Fruit fly (Drosophila melanogaster) whole organism, embryonic: ENCODE measurements around the gene CG12507.

Experiments used
- Bgb ChIP-seq: fragments of 200-800 bp; sonication (Bioruptor generic); IDR thresholded peaks from 2 replicates; pipeline ENCODE4 v1.3.6; 2022; ENCODE audit warnings: missing biosample characterization, missing genetic modification characterization; ENCODE audit not compliant: partially characterized antibody
- CG10274 ChIP-seq: fragments of 200-800 bp; sonication (Bioruptor generic); optimal IDR thresholded peaks from 3 replicates; lab custom pipeline; 2017; ENCODE audit warnings: missing biosample characterization, mild to moderate bottlenecking, missing genetic modification characterization
- CG10959 ChIP-seq: fragments of 200-800 bp; sonication (Bioruptor generic); IDR thresholded peaks from 2 replicates; pipeline ENCODE4 v1.3.6; 2022; ENCODE audit warnings: missing biosample characterization, missing genetic modification characterization
- CG11247 ChIP-seq: fragments of 200-800 bp; sonication (Bioruptor generic); IDR thresholded peaks from 2 replicates; pipeline ENCODE4 v1.3.6; 2022; ENCODE audit warnings: missing biosample characterization, missing genetic modification characterization
- CG12219 ChIP-seq: fragments of 200-800 bp; sonication (Bioruptor generic); optimal IDR thresholded peaks from 3 replicates; lab custom pipeline; 2018; ENCODE audit warnings: missing biosample characterization, mild to moderate bottlenecking, missing genetic modification characterization
- CG12744 ChIP-seq: fragments of 200-800 bp; sonication (Bioruptor generic); optimal IDR thresholded peaks from 2 replicates; lab custom pipeline; 2016; ENCODE audit warnings: missing biosample characterization, missing genetic modification characterization
- CG14050 ChIP-seq: fragments of 200-800 bp; sonication (Bioruptor generic); IDR thresholded peaks from 3 replicates; pipeline ENCODE4 v1.3.6; 2022; ENCODE audit warnings: missing biosample characterization, missing genetic modification characterization
- CG15696 ChIP-seq: fragments of 200-800 bp; sonication (Bioruptor generic); optimal IDR thresholded peaks from 2 replicates; lab custom pipeline; 2019; ENCODE audit warnings: missing biosample characterization, mild to moderate bottlenecking, missing genetic modification characterization, moderate library complexity
- CG18011 ChIP-seq: fragments of 200-800 bp; sonication (Bioruptor generic); optimal IDR thresholded peaks from 2 replicates; lab custom pipeline; 2017; ENCODE audit warnings: missing biosample characterization, missing genetic modification characterization, mild to moderate bottlenecking, moderate library complexity, missing genotype
- CG30403 ChIP-seq: fragments of 200-800 bp; sonication (Bioruptor generic); optimal IDR thresholded peaks from 3 replicates; lab custom pipeline; 2016; ENCODE audit warnings: missing biosample characterization, missing genetic modification characterization
- CG4328 ChIP-seq: fragments of 200-800 bp; sonication (Bioruptor generic); optimal IDR thresholded peaks from 3 replicates; lab custom pipeline; 2017; ENCODE audit warnings: missing biosample characterization, missing genetic modification reagents, missing genetic modification characterization
- CG4617 ChIP-seq: fragments of 200-800 bp; sonication (Bioruptor generic); optimal IDR thresholded peaks from 3 replicates; lab custom pipeline; 2016; ENCODE audit warnings: missing biosample characterization, missing genetic modification characterization, borderline replicate concordance
- CG4730 ChIP-seq: fragments of 200-800 bp; sonication (Bioruptor generic); IDR thresholded peaks from 2 replicates; pipeline ENCODE4 v1.3.6; 2022; ENCODE audit warnings: missing biosample characterization, missing genetic modification characterization
- CG4820 ChIP-seq: fragments of 200-800 bp; sonication (Bioruptor generic); optimal IDR thresholded peaks from 3 replicates; lab custom pipeline; 2016; ENCODE audit warnings: missing biosample characterization, missing genetic modification characterization
- CG6272 ChIP-seq: fragments of 200-800 bp; sonication (Bioruptor generic); IDR thresholded peaks from 2 replicates; pipeline ENCODE4 v1.3.6; 2022; ENCODE audit warnings: missing biosample characterization, missing genetic modification characterization
- CG6683 ChIP-seq: fragments of 200-800 bp; sonication (Bioruptor generic); optimal IDR thresholded peaks from 2 replicates; lab custom pipeline; 2017; ENCODE audit warnings: missing biosample characterization, mild to moderate bottlenecking, missing genetic modification characterization, missing genetic modification reagents
- CG7357 ChIP-seq: fragments of 200-800 bp; sonication (Bioruptor generic); IDR thresholded peaks from 3 replicates; pipeline ENCODE4 v1.3.6; 2022; ENCODE audit warnings: missing biosample characterization, missing genetic modification characterization
- CG8944 ChIP-seq: fragments of 200-800 bp; sonication (Bioruptor generic); optimal IDR thresholded peaks from 3 replicates; lab custom pipeline; 2016; ENCODE audit warnings: missing biosample characterization, missing genetic modification characterization
- CkIIα-i1 ChIP-seq: fragments of 200-800 bp; sonication (Bioruptor generic); IDR thresholded peaks from 2 replicates; pipeline ENCODE4 v1.3.6; 2022; ENCODE audit warnings: missing biosample characterization, missing genetic modification characterization
- Dad ChIP-seq: fragments of 200-800 bp; sonication (Bioruptor generic); optimal IDR thresholded peaks from 3 replicates; lab custom pipeline; 2016; ENCODE audit warnings: missing biosample characterization, missing genetic modification characterization
- Dip3 ChIP-seq: fragments of 200-800 bp; sonication (Bioruptor generic); optimal IDR thresholded peaks from 3 replicates; lab custom pipeline; 2016; ENCODE audit warnings: missing biosample characterization, missing genetic modification characterization
- Doc2 ChIP-seq: fragments of 200-800 bp; sonication (Bioruptor generic); IDR thresholded peaks from 2 replicates; pipeline ENCODE4 v1.3.6; 2022; ENCODE audit warnings: missing biosample characterization, missing genetic modification characterization
- Eip74EF ChIP-seq, 2 experiments: fragments of 200-800 bp in 1 of 2; fragments of >200 bp in 1 of 2; sonication (Bioruptor generic) in 1 of 2; optimal IDR thresholded peaks; 2 replicates each; lab custom pipeline; 2017 to 2019; ENCODE audit warnings: missing biosample characterization in 2 of 2, missing genetic modification characterization in 2 of 2, mild to moderate bottlenecking in 1 of 2, moderate library complexity in 1 of 2
- HmgD ChIP-seq: fragments of 200-800 bp; sonication (Bioruptor generic); optimal IDR thresholded peaks from 3 replicates; lab custom pipeline; 2016; ENCODE audit warnings: missing biosample characterization, missing genetic modification characterization
- Kr ChIP-seq: fragments of 200-800 bp; sonication (Bioruptor generic); optimal IDR thresholded peaks from 2 replicates; lab custom pipeline; 2017; ENCODE audit warnings: missing biosample characterization, mild to moderate bottlenecking, missing genetic modification characterization
- Max ChIP-seq: fragments of 200-800 bp; sonication (Bioruptor generic); optimal IDR thresholded peaks from 2 replicates; lab custom pipeline; 2016; ENCODE audit warnings: missing biosample characterization, mild to moderate bottlenecking, missing genetic modification characterization
- Oaz ChIP-seq: fragments of 200-800 bp; sonication (Bioruptor generic); IDR thresholded peaks from 2 replicates; pipeline ENCODE4 v1.3.6; 2022; ENCODE audit warnings: missing biosample characterization, missing genetic modification characterization
- Sin3A ChIP-seq: fragments of >200 bp; optimal IDR thresholded peaks from 2 replicates; lab custom pipeline; 2018
- Taf1 ChIP-seq: fragments of 200-800 bp; sonication (Bioruptor generic); IDR thresholded peaks from 2 replicates; pipeline ENCODE4 v1.3.6; 2022; ENCODE audit warnings: missing biosample characterization, missing genetic modification characterization
- Usf ChIP-seq: fragments of 200-800 bp; sonication (Bioruptor generic); optimal IDR thresholded peaks from 2 replicates; lab custom pipeline; 2017; ENCODE audit warnings: missing genotype, missing biosample characterization, missing genetic modification characterization
- Xrp1 ChIP-seq: fragments of 200-800 bp; sonication (Bioruptor generic); IDR thresholded peaks from 2 replicates; pipeline ENCODE4 v1.3.6; 2022; ENCODE audit warnings: missing biosample characterization, missing genetic modification characterization
- ato ChIP-seq: fragments of 200-800 bp; sonication (Bioruptor generic); IDR thresholded peaks from 2 replicates; pipeline ENCODE4 v1.3.6; 2022; ENCODE audit warnings: missing biosample characterization, missing genetic modification characterization; ENCODE audit not compliant: partially characterized antibody
- br ChIP-seq: fragments of >200 bp; optimal IDR thresholded peaks from 2 replicates; lab custom pipeline; 2017
- cg ChIP-seq: fragments of 200-800 bp; sonication (Bioruptor generic); optimal IDR thresholded peaks from 3 replicates; lab custom pipeline; 2019; ENCODE audit warnings: missing biosample characterization, mild to moderate bottlenecking, missing genetic modification characterization, moderate library complexity
- da ChIP-seq: fragments of 200-800 bp; sonication (Bioruptor generic); optimal IDR thresholded peaks from 2 replicates; lab custom pipeline; 2016; ENCODE audit warnings: missing biosample characterization, missing genetic modification characterization
- dan ChIP-seq: fragments of 200-800 bp; sonication (Bioruptor generic); IDR thresholded peaks from 2 replicates; pipeline ENCODE4 v1.3.6; 2022; ENCODE audit warnings: missing biosample characterization, missing genetic modification characterization
- dmrt11E ChIP-seq: fragments of 200-800 bp; sonication (Bioruptor generic); optimal IDR thresholded peaks from 3 replicates; lab custom pipeline; 2018; ENCODE audit warnings: missing biosample characterization, mild to moderate bottlenecking, missing genetic modification characterization, moderate library complexity
- fd3F ChIP-seq: fragments of 200-800 bp; sonication (Bioruptor generic); optimal IDR thresholded peaks from 2 replicates; lab custom pipeline; 2018; ENCODE audit warnings: missing biosample characterization, mild to moderate bottlenecking, missing genetic modification characterization, moderate library complexity
- gem ChIP-seq: fragments of 200-800 bp; sonication (Bioruptor generic); optimal IDR thresholded peaks from 2 replicates; lab custom pipeline; 2019; ENCODE audit warnings: missing biosample characterization, mild to moderate bottlenecking, missing genetic modification characterization, moderate library complexity
- ham ChIP-seq: fragments of 200-800 bp; sonication (Bioruptor generic); IDR thresholded peaks from 2 replicates; pipeline ENCODE4 v1.3.6; 2022; ENCODE audit warnings: missing biosample characterization, missing genetic modification characterization
- kni ChIP-seq: fragments of 200-800 bp; sonication (Bioruptor generic); optimal IDR thresholded peaks from 3 replicates; lab custom pipeline; 2017; ENCODE audit warnings: mild to moderate bottlenecking, missing biosample characterization, missing genetic modification reagents, missing genetic modification characterization
- mld ChIP-seq: fragments of 200-800 bp; sonication (Bioruptor generic); IDR thresholded peaks from 3 replicates; pipeline ENCODE4 v1.3.6; 2022; ENCODE audit warnings: missing biosample characterization, missing genetic modification characterization; ENCODE audit not compliant: partially characterized antibody
- p53 ChIP-seq: fragments of 200-800 bp; sonication (Bioruptor generic); optimal IDR thresholded peaks from 2 replicates; lab custom pipeline; 2016; ENCODE audit warnings: missing biosample characterization, missing genetic modification characterization
- peb ChIP-seq: fragments of 200-800 bp; sonication (Bioruptor generic); IDR thresholded peaks from 2 replicates; pipeline ENCODE4 v1.3.6; 2022; ENCODE audit warnings: missing biosample characterization, missing genetic modification characterization
- phol ChIP-seq: fragments of 200-800 bp; sonication (Bioruptor generic); optimal IDR thresholded peaks from 3 replicates; lab custom pipeline; 2018; ENCODE audit warnings: missing biosample characterization, mild to moderate bottlenecking, missing genetic modification characterization, moderate library complexity
- pros ChIP-seq: fragments of 200-800 bp; sonication (Bioruptor generic); optimal IDR thresholded peaks from 3 replicates; lab custom pipeline; 2019; ENCODE audit warnings: missing biosample characterization, mild to moderate bottlenecking, missing genetic modification characterization, moderate library complexity
- sens ChIP-seq: fragments of 200-800 bp; sonication (Bioruptor generic); peaks from one replicate; lab custom pipeline; 2016; ENCODE audit warnings: missing biosample characterization, missing genetic modification characterization
- sima ChIP-seq: fragments of 200-800 bp; sonication (Bioruptor generic); optimal IDR thresholded peaks from 2 replicates; lab custom pipeline; 2016; ENCODE audit warnings: missing biosample characterization, missing genetic modification characterization
- ttk ChIP-seq: fragments of 200-800 bp; sonication (Bioruptor generic); IDR thresholded peaks from 2 replicates; pipeline ENCODE4 v2.1.2; 2022; ENCODE audit warnings: missing biosample characterization, missing genetic modification characterization
- unc-4 ChIP-seq: fragments of 200-800 bp; sonication (Bioruptor generic); IDR thresholded peaks from 2 replicates; pipeline ENCODE4 v1.3.6; 2022; ENCODE audit warnings: missing biosample characterization, missing genetic modification characterization; ENCODE audit not compliant: partially characterized antibody
- zf30C ChIP-seq: fragments of 200-800 bp; sonication (Bioruptor generic); optimal IDR thresholded peaks from 3 replicates; lab custom pipeline; 2018; ENCODE audit warnings: missing biosample characterization, mild to moderate bottlenecking, missing genetic modification characterization

The CG12507 gene

DNA sequence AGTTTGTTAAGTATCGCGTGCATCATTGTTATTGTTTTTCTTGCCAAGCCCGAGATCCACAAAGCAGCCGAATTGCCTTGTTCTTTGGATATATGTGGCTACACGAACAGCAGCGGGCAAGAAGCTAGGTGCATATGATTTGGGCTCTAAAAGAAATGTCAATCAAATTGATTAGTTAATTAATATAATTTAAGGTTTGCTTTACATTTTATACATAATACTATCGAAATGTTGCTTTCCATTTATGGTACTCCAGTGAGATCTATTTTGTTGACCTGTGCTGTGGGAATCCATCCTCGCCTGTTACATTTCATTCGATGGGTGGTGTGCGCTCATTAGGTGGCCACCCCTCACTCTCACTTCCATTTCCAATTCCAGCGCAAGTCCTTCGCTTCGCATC is 2.9 kb downstream of the CG12507 start (continued):
- TF ChIP-seq CkIIα-i1 (GFP tag; lab: Robert Waterston, UW) (no peak; the same call in 1 of the 2 replicates), p53 (GFP tag; lab: Kevin White, UChicago) (no peak), Eip74EF (GFP tag; optimal IDR thresholded peaks at IDR 0.05; lab: Kevin White, UChicago) (peak in 1 of 2 experiments; percentile 64), gem (tag; lab: Kevin White, UChicago) (peak; percentile 86), CG4617 (GFP tag; lab: Kevin White, UChicago) (peak; percentile 1), cg (GFP tag; lab: Kevin White, UChicago) (no peak), CG8944 (GFP tag; lab: Kevin White, UChicago) (peak; percentile 22), ttk (peak; percentile 76), Bgb (GFP tag; lab: Robert Waterston, UW) (no peak), CG10959 (GFP tag; lab: Robert Waterston, UW) (peak; percentile 80), CG7357 (GFP tag; lab: Robert Waterston, UW) (peak; percentile 57; the same call in 1 of the 3 replicates), CG15696 (tag; lab: Kevin White, UChicago) (peak; percentile 67), Xrp1 (GFP tag; lab: Robert Waterston, UW) (peak; percentile 88), CG18011 (GFP tag; lab: Kevin White, UChicago) (peak; percentile 14), sens (GFP tag; lab: Kevin White, UChicago) (peak; percentile 95), CG10274 (GFP tag; lab: Kevin White, UChicago) (peak; percentile 31), kni (no peak), Doc2 (GFP tag; lab: Robert Waterston, UW) (no peak), CG11247 (GFP tag; lab: Robert Waterston, UW) (peak; percentile 42; the same call in 1 of the 2 replicates), CG12219 (GFP tag; lab: Kevin White, UChicago) (peak; percentile 78), fd3F (GFP tag; lab: Kevin White, UChicago) (peak; percentile 71), sima (GFP tag; lab: Kevin White, UChicago) (no peak), dan (0 out of 2 replicates have a peak, but pooled peaks have one; percentile 39), pros (GFP tag; lab: Kevin White, UChicago) (peak; percentile 14), mld (no peak), ato (GFP tag; lab: Robert Waterston, UW) (no peak), Sin3A (lab: Kevin White, UChicago) (no peak), CG30403 (GFP tag; lab: Kevin White, UChicago) (peak; percentile 68), Taf1 (peak; percentile 56), br (lab: Kevin White, UChicago) (no peak), CG6683 (GFP tag; lab: Kevin White, UChicago) (peak; percentile 45), ham (GFP tag; lab: Robert Waterston, UW) (no peak), dmrt11E (peak; percentile 86), Dip3 (peak; percentile 28), phol (tag; lab: Kevin White, UChicago) (peak; percentile 80), Dad (GFP tag; lab: Kevin White, UChicago) (peak; percentile 30), CG4328 (GFP tag; lab: Kevin White, UChicago) (peak; percentile 1), CG6272 (GFP tag; lab: Robert Waterston, UW) (peak; percentile 53; the same call in 1 of the 2 replicates), CG12744 (GFP tag; lab: Kevin White, UChicago) (peak; percentile 21), Usf (GFP tag; lab: Kevin White, UChicago) (peak; percentile 55), unc-4 (GFP tag; lab: Robert Waterston, UW) (no peak), CG4730 (GFP tag; lab: Robert Waterston, UW) (peak; percentile 61), CG4820 (peak; percentile 82), Oaz (GFP tag; lab: Robert Waterston, UW) (peak; percentile 59), peb (peak; percentile 56; the same call in 1 of the 2 replicates), Kr (GFP tag; lab: Kevin White, UChicago) (no peak), Max (GFP tag; lab: Kevin White, UChicago) (peak; percentile 76), zf30C (GFP tag; lab: Kevin White, UChicago) (no peak), da (GFP tag; lab: Kevin White, UChicago) (no peak), HmgD (no peak), CG14050 (GFP tag; lab: Robert Waterston, UW) (peak; percentile 68)
